Worm (Caenorhabditis elegans): ENCODE measurements around the gene B0024.15.

ce11 chrV:10294549-10294948, 4.7 kb downstream of the B0024.15 start, which contains the start of gene col-150:
- TF ChIP-seq npax-4 (tag; optimal IDR thresholded peaks at IDR 0.05) (no peak), tbx-2 (tag; optimal IDR thresholded peaks at IDR 0.05) (no peak), sox-4 (tag; optimal IDR thresholded peaks at IDR 0.05) (no peak), pha-4 (tag; optimal IDR thresholded peaks at IDR 0.05) (no peak), fkh-10 (GFP tag; optimal IDR thresholded peaks at IDR 0.05) (no peak), K09A11.1 (tag; optimal IDR thresholded peaks at IDR 0.05; ENCODE audit: insufficient read depth) (no peak)

Data from whole organism, late embryonic.